Fruit fly (Drosophila melanogaster) whole organism, embryonic: ENCODE results near the gene Seipin.

Source experiments
- CG10267 ChIP-seq: fragments of 200-800 bp; sonication (Bioruptor generic); optimal IDR thresholded peaks from 2 replicates; lab custom pipeline; 2018; ENCODE audit warnings: missing biosample characterization, mild to moderate bottlenecking, missing genetic modification characterization, moderate library complexity
- CG11504 ChIP-seq: fragments of 200-800 bp; sonication (Bioruptor generic); optimal IDR thresholded peaks from 3 replicates; lab custom pipeline; 2019; ENCODE audit warnings: missing biosample characterization, mild to moderate bottlenecking, missing genetic modification characterization, moderate library complexity
- CG11696 ChIP-seq: fragments of 200-800 bp; sonication (Bioruptor generic); IDR thresholded peaks from 2 replicates; pipeline ENCODE4 v1.3.6; 2022; ENCODE audit warnings: missing biosample characterization, missing genetic modification characterization
- CG12391 ChIP-seq: fragments of 200-800 bp; sonication (Bioruptor generic); optimal IDR thresholded peaks from 3 replicates; lab custom pipeline; 2018; ENCODE audit warnings: missing biosample characterization, mild to moderate bottlenecking, missing genetic modification characterization, moderate library complexity
- CG14710 ChIP-seq: fragments of 200-800 bp; sonication (Bioruptor generic); optimal IDR thresholded peaks from 3 replicates; lab custom pipeline; 2019; ENCODE audit warnings: missing biosample characterization, mild to moderate bottlenecking, missing genetic modification characterization, moderate library complexity
- CG14860 ChIP-seq: fragments of 200-800 bp; sonication (Bioruptor generic); IDR thresholded peaks from 3 replicates; pipeline ENCODE4 v1.3.6; 2022; ENCODE audit warnings: missing biosample characterization, missing genetic modification characterization; ENCODE audit not compliant: partially characterized antibody
- CG17361 ChIP-seq: fragments of 200-800 bp; sonication (Bioruptor generic); IDR thresholded peaks from 3 replicates; pipeline ENCODE4 v1.3.6; 2022; ENCODE audit warnings: missing biosample characterization, missing genetic modification characterization
- CG18599 ChIP-seq: fragments of 200-800 bp; sonication (Bioruptor generic); optimal IDR thresholded peaks from 3 replicates; lab custom pipeline; 2017; ENCODE audit warnings: missing biosample characterization, missing genetic modification characterization, mild to moderate bottlenecking, moderate library complexity, missing genetic modification reagents
- CG2116 ChIP-seq: fragments of 200-800 bp; sonication (Bioruptor generic); optimal IDR thresholded peaks from 3 replicates; lab custom pipeline; 2018; ENCODE audit warnings: missing biosample characterization, mild to moderate bottlenecking, missing genetic modification characterization
- CG3847 ChIP-seq: fragments of 200-800 bp; sonication (Bioruptor generic); IDR thresholded peaks from 2 replicates; pipeline ENCODE4 v1.3.6; 2022; ENCODE audit warnings: missing biosample characterization, missing genetic modification characterization
- CG4617 ChIP-seq: fragments of 200-800 bp; sonication (Bioruptor generic); optimal IDR thresholded peaks from 3 replicates; lab custom pipeline; 2016; ENCODE audit warnings: missing biosample characterization, missing genetic modification characterization, borderline replicate concordance
- CG5180 ChIP-seq: fragments of 200-800 bp; sonication (Bioruptor generic); optimal IDR thresholded peaks from 3 replicates; lab custom pipeline; 2017; ENCODE audit warnings: missing biosample characterization, missing genetic modification characterization, mild to moderate bottlenecking, moderate library complexity, missing genetic modification reagents
- CG6813 ChIP-seq: fragments of 200-800 bp; sonication (Bioruptor generic); optimal IDR thresholded peaks from 2 replicates; lab custom pipeline; 2017; ENCODE audit warnings: missing biosample characterization, missing genetic modification characterization, mild to moderate bottlenecking, moderate library complexity, missing genetic modification reagents
- CG9215 ChIP-seq: fragments of 200-800 bp; sonication (Bioruptor generic); IDR thresholded peaks from 2 replicates; pipeline ENCODE4 v1.3.6; 2022; ENCODE audit warnings: missing biosample characterization, missing genetic modification characterization
- D19A ChIP-seq: fragments of 200-800 bp; optimal IDR thresholded peaks from 3 replicates; lab custom pipeline; 2019; ENCODE audit warnings: missing biosample characterization, mild to moderate bottlenecking, missing genetic modification characterization, moderate library complexity
- Dip3 ChIP-seq: fragments of 200-800 bp; sonication (Bioruptor generic); optimal IDR thresholded peaks from 3 replicates; lab custom pipeline; 2016; ENCODE audit warnings: missing biosample characterization, missing genetic modification characterization
- E2f2 ChIP-seq: fragments of 200-800 bp; sonication (Bioruptor generic); IDR thresholded peaks from 2 replicates; pipeline ENCODE4 v1.3.6; 2022; ENCODE audit warnings: missing biosample characterization, missing genetic modification characterization
- Elba2 ChIP-seq: fragments of 200-800 bp; sonication (Bioruptor generic); optimal IDR thresholded peaks from 3 replicates; lab custom pipeline; 2016; ENCODE audit warnings: missing biosample characterization, missing genetic modification characterization
- HLH4C ChIP-seq: fragments of 200-800 bp; sonication (Bioruptor generic); IDR thresholded peaks from 3 replicates; pipeline ENCODE4 v1.3.6; 2022; ENCODE audit warnings: missing biosample characterization, missing genetic modification characterization; ENCODE audit not compliant: partially characterized antibody
- Hr3 ChIP-seq: fragments of 200-800 bp; sonication (Bioruptor generic); optimal IDR thresholded peaks from 3 replicates; lab custom pipeline; 2016; ENCODE audit warnings: missing biosample characterization, missing genetic modification characterization
- Hr51 ChIP-seq, 2 experiments: fragments of 200-800 bp; sonication (Bioruptor generic); optimal IDR thresholded peaks; 2 replicates in 1 of 2; 3 replicates in 1 of 2; lab custom pipeline; 2016 to 2018; ENCODE audit warnings: missing biosample characterization in 2 of 2, missing genetic modification characterization in 2 of 2, mild to moderate bottlenecking in 1 of 2, moderate library complexity in 1 of 2
- MBD-R2 ChIP-seq: fragments of 200-800 bp; sonication (Bioruptor generic); IDR thresholded peaks from 2 replicates; pipeline ENCODE4 v1.3.6; 2022; ENCODE audit warnings: missing biosample characterization, missing genetic modification characterization
- Ptx1 ChIP-seq: fragments of 200-800 bp; sonication (Bioruptor generic); IDR thresholded peaks from 2 replicates; pipeline ENCODE4 v1.3.6; 2022; ENCODE audit warnings: missing biosample characterization, missing genetic modification characterization
- Ravus ChIP-seq: fragments of 200-800 bp; sonication (Bioruptor generic); IDR thresholded peaks from 2 replicates; pipeline ENCODE4 v1.3.6; 2022; ENCODE audit warnings: missing biosample characterization, missing genetic modification characterization
- Rfx ChIP-seq: fragments of 200-800 bp; sonication (Bioruptor generic); IDR thresholded peaks from 2 replicates; pipeline ENCODE4 v1.3.6; 2022; ENCODE audit warnings: missing biosample characterization, missing genetic modification characterization
- Scr ChIP-seq: fragments of 200-800 bp; sonication (Bioruptor generic); IDR thresholded peaks from 2 replicates; pipeline ENCODE4 v1.3.6; 2022; ENCODE audit warnings: missing biosample characterization, missing genetic modification characterization; ENCODE audit not compliant: partially characterized antibody
- Sin3A ChIP-seq: fragments of >200 bp; optimal IDR thresholded peaks from 2 replicates; lab custom pipeline; 2018
- Sry-δ ChIP-seq: fragments of 200-800 bp; sonication (Bioruptor generic); optimal IDR thresholded peaks from 2 replicates; lab custom pipeline; 2016; ENCODE audit warnings: missing biosample characterization, missing genetic modification characterization
- abd-A ChIP-seq: fragments of 200-800 bp; sonication (Bioruptor generic); optimal IDR thresholded peaks from 3 replicates; lab custom pipeline; 2019; ENCODE audit warnings: missing biosample characterization, mild to moderate bottlenecking, missing genetic modification characterization, moderate library complexity
- al ChIP-seq: fragments of 200-800 bp; sonication (Bioruptor generic); IDR thresholded peaks from 2 replicates; pipeline ENCODE4 v1.3.6; 2022; ENCODE audit warnings: missing biosample characterization, missing genetic modification characterization
- amos ChIP-seq: fragments of 200-800 bp; sonication (Bioruptor generic); IDR thresholded peaks from 2 replicates; pipeline ENCODE4 v1.3.6; 2022; ENCODE audit warnings: missing biosample characterization, missing genetic modification characterization; ENCODE audit not compliant: partially characterized antibody
- bbx ChIP-seq: fragments of 200-800 bp; sonication (Bioruptor generic); IDR thresholded peaks from 2 replicates; pipeline ENCODE4 v1.3.6; 2022; ENCODE audit warnings: missing biosample characterization, missing genetic modification characterization; ENCODE audit not compliant: partially characterized antibody
- dimm ChIP-seq: fragments of 200-800 bp; sonication (Bioruptor generic); IDR thresholded peaks from 2 replicates; pipeline ENCODE4 v1.3.6; 2022; ENCODE audit warnings: missing biosample characterization, missing genetic modification characterization
- gfzf ChIP-seq: fragments of 200-800 bp; sonication (Bioruptor generic); optimal IDR thresholded peaks from 2 replicates; lab custom pipeline; 2016; ENCODE audit warnings: missing biosample characterization, mild to moderate bottlenecking, missing genetic modification characterization, moderate library complexity
- insv ChIP-seq, 2 experiments: fragments of 200-800 bp; sonication (Bioruptor generic); optimal IDR thresholded peaks; 3 replicates each; lab custom pipeline; 2016 to 2018; ENCODE audit warnings: missing biosample characterization in 2 of 2, missing genetic modification characterization in 2 of 2
- mam ChIP-seq: fragments of 200-800 bp; sonication (Bioruptor generic); optimal IDR thresholded peaks from 3 replicates; lab custom pipeline; 2016; ENCODE audit warnings: missing biosample characterization, missing genetic modification characterization
- nmo ChIP-seq: fragments of 200-800 bp; sonication (Bioruptor generic); optimal IDR thresholded peaks from 2 replicates; lab custom pipeline; 2018; ENCODE audit warnings: missing biosample characterization, mild to moderate bottlenecking, missing genetic modification characterization, moderate library complexity
- nom ChIP-seq: fragments of 200-800 bp; sonication (Bioruptor generic); optimal IDR thresholded peaks from 2 replicates; lab custom pipeline; 2017; ENCODE audit warnings: missing biosample characterization, missing genetic modification characterization, mild to moderate bottlenecking, moderate library complexity, missing genetic modification reagents
- odd ChIP-seq: fragments of 200-800 bp; sonication (Bioruptor generic); optimal IDR thresholded peaks from 2 replicates; lab custom pipeline; 2017; ENCODE audit warnings: missing biosample characterization, mild to moderate bottlenecking, missing genetic modification characterization
- pan ChIP-seq, 4 experiments: fragments of >200 bp in 3 of 4; fragments of 200-800 bp in 1 of 4; sonication (Bioruptor generic) in 1 of 4; optimal IDR thresholded peaks in 3 of 4; IDR thresholded peaks in 1 of 4; 2 replicates each; pipeline versions ENCODE4 v1.3.6 to Lab custom; 2017 to 2022; ENCODE audit warnings: missing biosample characterization in 2 of 4, missing genetic modification characterization in 2 of 4, mixed read lengths in 1 of 4
- peb ChIP-seq: fragments of 200-800 bp; sonication (Bioruptor generic); IDR thresholded peaks from 2 replicates; pipeline ENCODE4 v1.3.6; 2022; ENCODE audit warnings: missing biosample characterization, missing genetic modification characterization
- phol ChIP-seq: fragments of 200-800 bp; sonication (Bioruptor generic); optimal IDR thresholded peaks from 3 replicates; lab custom pipeline; 2018; ENCODE audit warnings: missing biosample characterization, mild to moderate bottlenecking, missing genetic modification characterization, moderate library complexity
- pzg ChIP-seq: fragments of 200-800 bp; sonication (Bioruptor generic); optimal IDR thresholded peaks from 3 replicates; lab custom pipeline; 2018; ENCODE audit warnings: missing biosample characterization, mild to moderate bottlenecking, missing genetic modification characterization, moderate library complexity
- run ChIP-seq: fragments of 200-800 bp; sonication (Bioruptor generic); optimal IDR thresholded peaks from 3 replicates; lab custom pipeline; 2018; ENCODE audit warnings: missing biosample characterization, mild to moderate bottlenecking, missing genetic modification characterization
- salm ChIP-seq: fragments of 200-800 bp; sonication (Bioruptor generic); optimal IDR thresholded peaks from 2 replicates; lab custom pipeline; 2018; ENCODE audit warnings: missing biosample characterization, mild to moderate bottlenecking, missing genetic modification characterization
- stwl ChIP-seq: fragments of 200-800 bp; sonication (Bioruptor generic); optimal IDR thresholded peaks from 3 replicates; lab custom pipeline; 2018; ENCODE audit warnings: missing biosample characterization, mild to moderate bottlenecking, missing genetic modification characterization, moderate library complexity
- trem ChIP-seq: fragments of 200-800 bp; optimal IDR thresholded peaks from 3 replicates; lab custom pipeline; 2019; ENCODE audit warnings: missing biosample characterization, mild to moderate bottlenecking, missing genetic modification characterization, moderate library complexity
- wor ChIP-seq: fragments of 200-800 bp; sonication (Bioruptor generic); IDR thresholded peaks from 2 replicates; pipeline ENCODE4 v1.3.6; 2022; ENCODE audit warnings: missing biosample characterization, missing genetic modification characterization

Gene Seipin

dm6 chrX:2585055-2585715 lies 34.4 kb upstream of the Seipin start, which contains the start of gene CG13760 (continued):
- TF ChIP-seq odd (GFP tag; lab: Kevin White, UChicago) (no peak), MBD-R2 (GFP tag; lab: Robert Waterston, UW) (peak; percentile 55), HLH4C (GFP tag; lab: Robert Waterston, UW) (0 out of 3 replicates have a peak, but pooled peaks have one; percentile 8), bbx (peak; percentile 28; the same call in 1 of the 2 replicates), dimm (GFP tag; lab: Robert Waterston, UW) (no peak), CG6813 (no peak), nom (GFP tag; lab: Kevin White, UChicago) (peak; percentile 13), Elba2 (GFP tag; lab: Kevin White, UChicago) (peak; percentile 56), phol (tag; lab: Kevin White, UChicago) (peak; percentile 63), nmo (peak; percentile 30), CG5180 (no peak), run (tag; lab: Kevin White, UChicago) (no peak), peb (no peak), abd-A (no peak), Ravus (GFP tag; lab: Robert Waterston, UW) (no peak), Hr3 (GFP tag; lab: Kevin White, UChicago) (no peak), wor (GFP tag; lab: Robert Waterston, UW) (no peak), salm (tag; lab: Kevin White, UChicago) (no peak), insv (GFP tag; optimal IDR thresholded peaks at IDR 0.05; lab: Kevin White, UChicago) (peak in 1 of 2 experiments; percentile 88), trem (tag; lab: Kevin White, UChicago) (peak; percentile 71), CG10267 (tag; lab: Kevin White, UChicago) (peak; percentile 19), CG3847 (0 out of 2 replicates have a peak, but pooled peaks have one; percentile 38), pan (optimal IDR thresholded peaks at IDR 0.05; lab: Kevin White, UChicago) (no peak), pan (GFP tag; optimal IDR thresholded peaks at IDR 0.05 in 1 of 2, IDR thresholded peaks at IDR 0.05 in 1 of 2) (peak in 1 of 2 experiments; percentile 15), CG12391 (tag; lab: Kevin White, UChicago) (peak; percentile 3), Hr51 (GFP tag; optimal IDR thresholded peaks at IDR 0.05; lab: Kevin White, UChicago) (no peak), Dip3 (GFP tag; lab: Kevin White, UChicago) (no peak), CG11504 (peak; percentile 6)

- TF ChIP-seq pzg (GFP tag; lab: Kevin White, UChicago) (peak; percentile 45), MBD-R2 (GFP tag; lab: Robert Waterston, UW) (peak; percentile 24; the same call in 1 of the 2 replicates), CG2116 (GFP tag; lab: Kevin White, UChicago) (peak; percentile 75), Sry-δ (GFP tag; lab: Kevin White, UChicago) (peak; percentile 38), CG18599 (GFP tag; lab: Kevin White, UChicago) (no peak), CG14710 (tag; lab: Kevin White, UChicago) (peak; percentile 15), D19A (tag; lab: Kevin White, UChicago) (no peak), CG11696 (no peak), CG14860 (GFP tag; lab: Robert Waterston, UW) (no peak), E2f2 (peak; percentile 46; the same call in 1 of the 2 replicates), CG4617 (GFP tag; lab: Kevin White, UChicago) (peak; percentile 25), Rfx (GFP tag; lab: Robert Waterston, UW) (no peak), al (GFP tag; lab: Robert Waterston, UW) (no peak), CG17361 (0 out of 3 replicates have a peak, but pooled peaks have one; percentile 19), phol (tag; lab: Kevin White, UChicago) (peak; percentile 2), Scr (0 out of 2 replicates have a peak, but pooled peaks have one; percentile 9), gfzf (peak; percentile 83), stwl (tag; lab: Kevin White, UChicago) (peak; percentile 40), mam (GFP tag; lab: Kevin White, UChicago) (peak; percentile 4), CG9215 (0 out of 2 replicates have a peak, but pooled peaks have one; percentile 5), Ptx1 (GFP tag; lab: Robert Waterston, UW) (no peak), Sin3A (lab: Kevin White, UChicago) (peak; percentile 68), amos (GFP tag; lab: Robert Waterston, UW) (0 out of 2 replicates have a peak, but pooled peaks have one; percentile 27)
These were observed 33.9 kb upstream of the Seipin start, which contains the start of gene wds for dm6 chrX:2585716-2586082. Gene wds, plus strand, starts transcription at chrX:2585980.
